Fruit fly (Drosophila melanogaster): ENCODE data around the gene beta-PheRS.
A peak's percentile ranks its signal among the peaks of the same experiment; 100 is the strongest.

beta-PheRS gene

dm6 chr3R:24272232-24272631 lies 19.8 kb upstream of the beta-PheRS start:
- TF ChIP-seq brk (GFP tag; optimal IDR thresholded peaks at IDR 0.05) = no peak
- TF ChIP-seq rgr (GFP tag; optimal IDR thresholded peaks at IDR 0.05) = no peak
- TF ChIP-seq woc (GFP tag; optimal IDR thresholded peaks at IDR 0.05) = peak; percentile 61
- no peak for TF ChIP-seq Hnf4 (GFP tag; optimal IDR thresholded peaks at IDR 0.05)
- peak; percentile 21 for TF ChIP-seq fru (GFP tag; optimal IDR thresholded peaks at IDR 0.05)
- no peak for TF ChIP-seq Abd-B (GFP tag; optimal IDR thresholded peaks at IDR 0.05)
- TF ChIP-seq Sp1 (GFP tag; optimal IDR thresholded peaks at IDR 0.05) = no peak
- no peak for TF ChIP-seq tai (GFP tag; optimal IDR thresholded peaks at IDR 0.05)

dm6 chr3R:24271071-24271470 lies 18.6 kb upstream of the beta-PheRS start, which contains the start of gene jar:
Gene jar, minus strand, starts transcription at chr3R:24271233.
- TF ChIP-seq sage (GFP tag; optimal IDR thresholded peaks at IDR 0.05) (no peak), br (GFP tag; optimal IDR thresholded peaks at IDR 0.05) (peak; percentile 12), HLH106 (tag; optimal IDR thresholded peaks at IDR 0.05) (peak; percentile 17), jim (GFP tag; optimal IDR thresholded peaks at IDR 0.05) (peak; percentile 1), dl (GFP tag; optimal IDR thresholded peaks at IDR 0.05; ENCODE audit: insufficient read depth in 1 of 2, partially characterized antibody in 2 of 2) (no peak), sv (GFP tag; optimal IDR thresholded peaks at IDR 0.05) (no peak), Rel (GFP tag; optimal IDR thresholded peaks at IDR 0.05) (no peak), Rel (tag; optimal IDR thresholded peaks at IDR 0.05) (peak; percentile 85), Hnf4 (GFP tag; optimal IDR thresholded peaks at IDR 0.05) (no peak), dmrt93B (GFP tag; optimal IDR thresholded peaks at IDR 0.05) (no peak), lola (GFP tag; optimal IDR thresholded peaks at IDR 0.05) (no peak), N (GFP tag; optimal IDR thresholded peaks at IDR 0.05) (no peak), ey (GFP tag; optimal IDR thresholded peaks at IDR 0.05) (no peak), rgr (GFP tag; optimal IDR thresholded peaks at IDR 0.05) (peak; percentile 1), h (GFP tag; optimal IDR thresholded peaks at IDR 0.05) (peak; percentile 64), psq (GFP tag; optimal IDR thresholded peaks at IDR 0.05) (no peak), Abd-B (GFP tag; optimal IDR thresholded peaks at IDR 0.05) (no peak), Hr83 (GFP tag; optimal IDR thresholded peaks at IDR 0.05; ENCODE audit: poor library complexity, severe bottlenecking) (peak; percentile 61), usp (GFP tag; optimal IDR thresholded peaks at IDR 0.05) (no peak), foxo (GFP tag; optimal IDR thresholded peaks at IDR 0.05) (no peak), woc (GFP tag; optimal IDR thresholded peaks at IDR 0.05) (no peak), dsf (GFP tag; optimal IDR thresholded peaks at IDR 0.05; ENCODE audit: borderline replicate concordance) (no peak), CG9705 (GFP tag; optimal IDR thresholded peaks at IDR 0.05) (no peak), OdsH (GFP tag; optimal IDR thresholded peaks at IDR 0.05) (peak; percentile 4), fru (GFP tag; optimal IDR thresholded peaks at IDR 0.05) (no peak), GATAd (GFP tag; optimal IDR thresholded peaks at IDR 0.05) (no peak), Dif (GFP tag; optimal IDR thresholded peaks at IDR 0.05; ENCODE audit: partially characterized antibody) (peak; percentile 49), Sp1 (GFP tag; optimal IDR thresholded peaks at IDR 0.05) (peak; percentile 36), brk (GFP tag; optimal IDR thresholded peaks at IDR 0.05) (no peak), Mio (GFP tag; optimal IDR thresholded peaks at IDR 0.05) (no peak), CG32264 (GFP tag; optimal IDR thresholded peaks at IDR 0.05) (no peak), Vsx2 (GFP tag; optimal IDR thresholded peaks at IDR 0.05; ENCODE audit: partially characterized antibody) (no peak), Dfd (GFP tag; optimal IDR thresholded peaks at IDR 0.05) (no peak), Myc (optimal IDR thresholded peaks at IDR 0.05) (peak; percentile 54), Jra (GFP tag; optimal IDR thresholded peaks at IDR 0.05) (peak; percentile 57)

- TF ChIP-seq dsf (GFP tag; optimal IDR thresholded peaks at IDR 0.05; ENCODE audit: borderline replicate concordance) (no peak), sage (GFP tag; optimal IDR thresholded peaks at IDR 0.05) (no peak), ey (GFP tag; optimal IDR thresholded peaks at IDR 0.05) (no peak), rgr (GFP tag; optimal IDR thresholded peaks at IDR 0.05) (no peak), brk (GFP tag; optimal IDR thresholded peaks at IDR 0.05) (no peak), psq (GFP tag; optimal IDR thresholded peaks at IDR 0.05) (no peak), HLH106 (tag; optimal IDR thresholded peaks at IDR 0.05) (no peak)
These were observed 18.1 kb upstream of the beta-PheRS start for dm6 chr3R:24270578-24270977.

dm6 chr3R:24270034-24270433 lies 17.6 kb upstream of the beta-PheRS start:
- TF ChIP-seq br (GFP tag; optimal IDR thresholded peaks at IDR 0.05) (no peak), brk (GFP tag; optimal IDR thresholded peaks at IDR 0.05) (no peak), HLH106 (tag; optimal IDR thresholded peaks at IDR 0.05) (no peak), foxo (GFP tag; optimal IDR thresholded peaks at IDR 0.05) (no peak), Hr78 (GFP tag; optimal IDR thresholded peaks at IDR 0.05) (no peak)
